Worm (Caenorhabditis elegans) whole organism, L1 larva: ENCODE data around the gene H12I13.1.
"Not testable (repeated sequence)": the region's sequence is repeated elsewhere in the genome, so short reads cannot be mapped to it uniquely, and the experiment has no call there.

ENCODE experiments used
- blmp-1 ChIP-seq: fragments of 150-350 bp; optimal IDR thresholded peaks from 2 replicates; lab custom pipeline; 2014; ENCODE audit warnings: missing biosample characterization, missing genetic modification characterization
- ceh-63 ChIP-seq: fragments of 200-800 bp; sonication (Bioruptor generic); optimal IDR thresholded peaks from 2 replicates; lab custom pipeline; 2018; ENCODE audit warnings: mild to moderate bottlenecking, missing genetic modification characterization, missing compliant biosample characterization
- ceh-8 ChIP-seq: fragments of 200-800 bp; sonication (Bioruptor generic); optimal IDR thresholded peaks from 2 replicates; lab custom pipeline; 2018; ENCODE audit warnings: mild to moderate bottlenecking, missing genetic modification characterization, moderate library complexity, missing compliant biosample characterization
- ceh-82 ChIP-seq, 3 experiments: fragments of 150-350 bp in 1 of 3; sonication (generic microtip) in 2 of 3; optimal IDR thresholded peaks; 2 replicates each; lab custom pipeline; 2014 to 2017; ENCODE audit warnings: missing biosample characterization in 3 of 3, missing genetic modification characterization in 3 of 3
- dsc-1 ChIP-seq: sonication (generic microtip); optimal IDR thresholded peaks from 2 replicates; lab custom pipeline; 2016; ENCODE audit warnings: mild to moderate bottlenecking, missing genetic modification characterization, missing compliant biosample characterization
- elt-2 ChIP-seq: sonication (generic microtip); optimal IDR thresholded peaks from 2 replicates; lab custom pipeline; 2016; ENCODE audit warnings: missing genetic modification characterization, mild to moderate bottlenecking, inconsistent platforms, missing compliant biosample characterization, missing genetic modification reagents
- elt-3 ChIP-seq, 6 experiments: fragments of 150-350 bp in 1 of 6; sonication (generic microtip); optimal IDR thresholded peaks; 2 replicates each; lab custom pipeline; 2017 to 2018; ENCODE audit warnings: missing biosample characterization in 6 of 6, missing genetic modification characterization in 6 of 6, inconsistent platforms in 1 of 6
- fkh-4 ChIP-seq: sonication (generic microtip); optimal IDR thresholded peaks from 2 replicates; lab custom pipeline; 2016; ENCODE audit warnings: missing compliant biosample characterization, missing genetic modification characterization, borderline replicate concordance
- fkh-8 ChIP-seq: sonication (generic microtip); optimal IDR thresholded peaks from 2 replicates; lab custom pipeline; 2016; ENCODE audit warnings: mild to moderate bottlenecking, missing genetic modification characterization, missing compliant biosample characterization
- fos-1 ChIP-seq: fragments of 150-350 bp; optimal IDR thresholded peaks from 2 replicates; lab custom pipeline; 2014; ENCODE audit warnings: missing biosample characterization, missing genetic modification characterization
- irx-1 ChIP-seq: sonication (generic microtip); optimal IDR thresholded peaks from 2 replicates; lab custom pipeline; 2016; ENCODE audit warnings: missing genetic modification characterization, missing compliant biosample characterization
- isw-1 ChIP-seq: fragments of 200-800 bp; sonication (Bioruptor generic); IDR thresholded peaks from 2 replicates; pipeline ENCODE4 v1.3.6; 2022; ENCODE audit warnings: missing genetic modification characterization, missing compliant biosample characterization
- lin-14 ChIP-seq: fragments of 200-800 bp; sonication (Bioruptor generic); optimal IDR thresholded peaks from 2 replicates; lab custom pipeline; 2018; ENCODE audit warnings: mild to moderate bottlenecking, missing genetic modification characterization, moderate library complexity, missing compliant biosample characterization
- lin-35 ChIP-seq, 2 experiments: fragments of 150-350 bp; optimal IDR thresholded peaks; 2 replicates each; lab custom pipeline; 2014; ENCODE audit warnings: missing biosample characterization in 2 of 2, missing genetic modification characterization in 2 of 2, missing genetic modification reagents in 2 of 2
- lsy-2 ChIP-seq, 2 experiments: fragments of 150-350 bp; optimal IDR thresholded peaks; 2 replicates each; lab custom pipeline; 2014; ENCODE audit warnings: missing biosample characterization in 2 of 2, missing genetic modification characterization in 2 of 2
- mab-9 ChIP-seq: fragments of 200-800 bp; sonication (Bioruptor generic); IDR thresholded peaks from 2 replicates; pipeline ENCODE4 v1.3.6; 2022; ENCODE audit warnings: missing genetic modification reagents, missing genetic modification characterization, missing compliant biosample characterization
- mep-1 ChIP-seq: fragments of 150-350 bp; optimal IDR thresholded peaks from 2 replicates; lab custom pipeline; 2014; ENCODE audit warnings: missing biosample characterization, missing genetic modification characterization
- nhr-19 ChIP-seq: fragments of 200-800 bp; sonication (Bioruptor generic); conservative IDR thresholded peaks from 2 replicates; pipeline ENCODE4 v1.3.6; 2022; ENCODE audit warnings: missing genetic modification characterization, missing compliant biosample characterization
- nhr-20 ChIP-seq: sonication (generic microtip); optimal IDR thresholded peaks from 2 replicates; lab custom pipeline; 2016; ENCODE audit warnings: mild to moderate bottlenecking, missing genetic modification characterization, missing compliant biosample characterization
- nhr-28 ChIP-seq: fragments of 150-350 bp; optimal IDR thresholded peaks from 2 replicates; lab custom pipeline; 2014; ENCODE audit warnings: missing biosample characterization, missing genetic modification characterization
- nhr-71 ChIP-seq: sonication (generic microtip); optimal IDR thresholded peaks from 2 replicates; lab custom pipeline; 2016; ENCODE audit warnings: mild to moderate bottlenecking, missing genetic modification characterization, moderate library complexity, missing compliant biosample characterization
- nhr-76 ChIP-seq: sonication (generic microtip); optimal IDR thresholded peaks from 2 replicates; lab custom pipeline; 2017; ENCODE audit warnings: missing biosample characterization, missing genetic modification characterization
- nhr-85 ChIP-seq: sonication (generic microtip); peaks from one replicate; lab custom pipeline; 2016; ENCODE audit warnings: missing genetic modification characterization, inconsistent platforms, missing compliant biosample characterization
- pag-3 ChIP-seq: sonication (generic microtip); optimal IDR thresholded peaks from 2 replicates; lab custom pipeline; 2017; ENCODE audit warnings: missing genetic modification characterization, mild to moderate bottlenecking, missing compliant biosample characterization, antibody characterized with exemption, borderline replicate concordance; ENCODE audit not compliant: insufficient read depth
- rnt-1 ChIP-seq: sonication (generic microtip); optimal IDR thresholded peaks from 2 replicates; lab custom pipeline; 2016; ENCODE audit warnings: mild to moderate bottlenecking, missing genetic modification characterization, moderate library complexity, missing compliant biosample characterization
- skn-1 ChIP-seq: fragments of 150-350 bp; optimal IDR thresholded peaks from 2 replicates; lab custom pipeline; 2014; ENCODE audit warnings: missing biosample characterization, missing genetic modification characterization
- snu-23 ChIP-seq: sonication (generic microtip); optimal IDR thresholded peaks from 2 replicates; lab custom pipeline; 2016; ENCODE audit warnings: missing genetic modification characterization, missing compliant biosample characterization
- sox-4 ChIP-seq: sonication (generic microtip); optimal IDR thresholded peaks from 2 replicates; lab custom pipeline; 2016; ENCODE audit warnings: missing genetic modification characterization, missing compliant biosample characterization
- sptf-1 ChIP-seq: fragments of 150-350 bp; optimal IDR thresholded peaks from 2 replicates; lab custom pipeline; 2014; ENCODE audit warnings: missing biosample characterization, missing genetic modification characterization
- tlp-1 ChIP-seq: fragments of 150-350 bp; optimal IDR thresholded peaks from 2 replicates; lab custom pipeline; 2014; ENCODE audit warnings: missing biosample characterization, missing genetic modification characterization
- unc-130 ChIP-seq: fragments of 150-350 bp; optimal IDR thresholded peaks from 2 replicates; lab custom pipeline; 2017; ENCODE audit warnings: missing biosample characterization, missing genetic modification characterization, inconsistent platforms
- xbp-1 ChIP-seq: sonication (generic microtip); optimal IDR thresholded peaks from 2 replicates; lab custom pipeline; 2016; ENCODE audit warnings: missing genetic modification characterization, missing compliant biosample characterization
- zip-4 ChIP-seq: fragments of 200-800 bp; sonication (Bioruptor generic); optimal IDR thresholded peaks from 2 replicates; lab custom pipeline; 2018; ENCODE audit warnings: mild to moderate bottlenecking, missing genetic modification characterization, moderate library complexity, missing compliant biosample characterization

The H12I13.1 gene

DNA sequence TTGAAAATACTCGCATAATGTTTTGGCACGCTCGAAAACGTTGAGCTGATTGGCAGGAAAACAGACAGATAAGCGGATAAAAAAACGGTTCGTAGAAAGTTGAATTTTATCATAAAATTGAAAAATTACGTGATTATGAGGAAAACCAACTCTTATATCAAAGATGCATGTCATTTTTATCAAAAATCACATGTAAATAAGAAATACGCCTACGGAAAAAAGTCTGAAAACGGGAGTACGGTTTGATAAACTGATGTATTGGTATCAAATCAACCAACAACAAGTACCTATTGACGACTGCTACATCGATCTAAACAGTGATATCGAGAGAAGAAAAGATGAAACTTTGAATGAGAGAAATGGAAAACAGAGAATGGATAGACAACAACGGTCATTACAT lies 41.3 kb downstream of the H12I13.1 start:
- no peak for TF ChIP-seq tlp-1 (tag; lab: Kevin White, UChicago)
- TF ChIP-seq lin-35 (GFP tag; optimal IDR thresholded peaks at IDR 0.05; lab: Kevin White, UChicago): no peak
- TF ChIP-seq blmp-1 (tag; lab: Kevin White, UChicago): peak; percentile 61
- TF ChIP-seq fos-1 (tag; lab: Kevin White, UChicago): no peak
- peak; percentile 40 for TF ChIP-seq lin-14
- TF ChIP-seq elt-3 (tag; optimal IDR thresholded peaks at IDR 0.05; lab: Kevin White, UChicago): peak in 1 of 6 experiments; percentile 53
- peak; percentile 5 for TF ChIP-seq snu-23
- no peak for TF ChIP-seq dsc-1 (tag; lab: Kevin White, UChicago)
- no peak for TF ChIP-seq xbp-1 (tag; lab: Kevin White, UChicago)
- peak; percentile 24 for TF ChIP-seq nhr-20 (tag; lab: Kevin White, UChicago)
- TF ChIP-seq nhr-85 (tag; lab: Kevin White, UChicago): peak; percentile 16
- peak; percentile 89 for TF ChIP-seq elt-2

DNA sequence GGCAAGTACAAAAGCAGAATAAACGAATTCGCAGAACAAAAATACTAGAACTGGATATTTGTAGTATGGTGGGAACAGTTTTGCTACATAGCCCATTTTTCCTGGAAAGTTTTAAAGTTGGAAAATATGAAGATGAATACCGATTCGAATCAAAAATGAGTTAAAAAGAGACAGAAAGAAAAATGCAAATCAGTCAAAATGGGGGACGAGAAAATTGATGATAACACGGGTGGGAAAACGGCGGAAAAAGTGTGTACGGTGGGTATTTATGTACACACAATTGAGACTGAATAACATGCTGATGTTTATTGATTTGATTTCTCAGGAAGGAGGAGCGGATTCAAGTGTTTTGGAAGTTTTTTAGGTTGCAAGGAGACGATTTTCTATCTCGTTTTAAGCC lies 42.1 kb downstream of the H12I13.1 start, which contains the start of gene R12C12.9:
TSS of gene R12C12.9 (minus strand) at position 101 of the 400 bp plus-strand sequence.
- peak; percentile 3 for TF ChIP-seq elt-2
- no peak for TF ChIP-seq nhr-19 (GFP tag; lab: Robert Waterston, UW)

- TF ChIP-seq fos-1 (tag; lab: Kevin White, UChicago) (no peak), pag-3 (tag; lab: Kevin White, UChicago) (no peak), ceh-8 (peak; percentile 30)
- TF ChIP-seq, all 84 proteins: peak for 1
Observed at ce11 chrII:6022596-6022995, 44.4 kb downstream of the H12I13.1 start.

DNA sequence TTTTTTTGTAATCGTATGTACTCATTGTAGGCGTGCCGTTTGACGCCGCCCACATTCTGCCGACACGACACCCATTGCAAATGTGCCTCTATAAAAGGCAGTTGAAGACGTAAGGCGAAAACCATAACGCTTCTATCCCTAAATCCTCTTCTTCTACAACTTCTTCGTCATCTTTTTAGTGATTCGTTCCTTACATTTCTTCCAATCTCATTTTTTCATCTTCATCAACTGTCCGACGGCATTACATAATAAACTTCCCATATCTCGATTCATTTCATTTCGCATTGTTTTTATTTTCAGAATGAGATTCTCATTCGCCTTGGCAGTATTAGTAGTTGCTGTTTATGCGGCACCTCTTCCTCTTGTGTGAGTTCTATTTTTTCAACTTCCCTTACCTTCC lies 46.6 kb downstream of the H12I13.1 start, which contains the start of gene ZK84.1:
TSS of gene ZK84.1 (plus strand) at position 301 of the 400 bp plus-strand sequence.
- TF ChIP-seq lsy-2 (tag; optimal IDR thresholded peaks at IDR 0.05; lab: Kevin White, UChicago) (no peak), skn-1 (tag; lab: Kevin White, UChicago) (no peak), zip-4 (GFP tag; lab: Kevin White, UChicago) (no peak), isw-1 (GFP tag; lab: Robert Waterston, UW) (no peak), nhr-20 (tag; lab: Kevin White, UChicago) (no peak), rnt-1 (tag; lab: Kevin White, UChicago) (no peak), sptf-1 (no peak), nhr-19 (GFP tag; lab: Robert Waterston, UW) (no peak), irx-1 (no peak), fkh-8 (tag; lab: Kevin White, UChicago) (no peak), sox-4 (tag; lab: Kevin White, UChicago) (no peak), lin-14 (no peak)
- TF ChIP-seq, all 84 proteins: peak for 0

- no peak for TF ChIP-seq ceh-82 (tag; optimal IDR thresholded peaks at IDR 0.05; lab: Kevin White, UChicago)
- no peak for TF ChIP-seq nhr-76 (tag; lab: Kevin White, UChicago)
- TF ChIP-seq mab-9 (GFP tag; lab: Robert Waterston, UW): no peak
- no peak for TF ChIP-seq ceh-63 (GFP tag; lab: Kevin White, UChicago)
- TF ChIP-seq nhr-28 (tag; lab: Kevin White, UChicago): no peak
- no peak for TF ChIP-seq nhr-71 (tag; lab: Kevin White, UChicago)
- no peak for TF ChIP-seq mep-1 (tag; lab: Kevin White, UChicago)
Observed at ce11 chrII:6016410-6016809, 50.6 kb downstream of the H12I13.1 start, which contains the start of gene ZK84.5. ZK84.5 (minus strand) TSS chrII:6016510.

DNA sequence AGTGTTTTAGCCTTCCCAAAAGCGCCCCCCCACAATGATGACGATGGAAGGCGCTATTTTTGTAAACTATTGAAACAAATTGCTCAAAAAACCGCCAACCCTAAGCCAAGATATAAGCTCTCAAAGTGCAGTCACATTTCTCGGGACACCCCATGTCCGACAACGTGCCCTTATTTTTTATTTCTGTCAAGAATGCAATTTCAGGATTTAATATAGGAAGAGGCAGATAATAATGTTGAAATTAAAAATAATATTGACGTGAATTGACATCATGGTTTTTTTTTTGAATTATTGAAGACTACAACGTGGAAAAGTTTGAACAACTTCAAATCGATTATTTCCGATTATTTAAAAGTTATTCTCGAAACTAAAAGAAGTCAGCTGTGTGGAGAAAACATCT lies 52.9 kb downstream of the H12I13.1 start, which contains the start of gene ZK84.2:
TSS of gene ZK84.2 (plus strand) at position 301 of the 400 bp plus-strand sequence.
- TF ChIP-seq snu-23; fkh-4 (tag; lab: Kevin White, UChicago); unc-130: not testable (repeated sequence)
